Fruit fly (Drosophila melanogaster) whole organism, pupa: ENCODE measurements around the gene CG10301.

Experiments used
- CG10348 ChIP-seq: fragments of 200-800 bp; sonication (Bioruptor generic); IDR thresholded peaks from 2 replicates; pipeline ENCODE4 v1.3.6; 2022; ENCODE audit warnings: missing biosample characterization, missing genetic modification characterization
- D1 ChIP-seq: fragments of 200-800 bp; sonication (Bioruptor generic); optimal IDR thresholded peaks from 2 replicates; lab custom pipeline; 2018; ENCODE audit warnings: missing biosample characterization, mild to moderate bottlenecking, missing genetic modification characterization, moderate library complexity

DNA sequence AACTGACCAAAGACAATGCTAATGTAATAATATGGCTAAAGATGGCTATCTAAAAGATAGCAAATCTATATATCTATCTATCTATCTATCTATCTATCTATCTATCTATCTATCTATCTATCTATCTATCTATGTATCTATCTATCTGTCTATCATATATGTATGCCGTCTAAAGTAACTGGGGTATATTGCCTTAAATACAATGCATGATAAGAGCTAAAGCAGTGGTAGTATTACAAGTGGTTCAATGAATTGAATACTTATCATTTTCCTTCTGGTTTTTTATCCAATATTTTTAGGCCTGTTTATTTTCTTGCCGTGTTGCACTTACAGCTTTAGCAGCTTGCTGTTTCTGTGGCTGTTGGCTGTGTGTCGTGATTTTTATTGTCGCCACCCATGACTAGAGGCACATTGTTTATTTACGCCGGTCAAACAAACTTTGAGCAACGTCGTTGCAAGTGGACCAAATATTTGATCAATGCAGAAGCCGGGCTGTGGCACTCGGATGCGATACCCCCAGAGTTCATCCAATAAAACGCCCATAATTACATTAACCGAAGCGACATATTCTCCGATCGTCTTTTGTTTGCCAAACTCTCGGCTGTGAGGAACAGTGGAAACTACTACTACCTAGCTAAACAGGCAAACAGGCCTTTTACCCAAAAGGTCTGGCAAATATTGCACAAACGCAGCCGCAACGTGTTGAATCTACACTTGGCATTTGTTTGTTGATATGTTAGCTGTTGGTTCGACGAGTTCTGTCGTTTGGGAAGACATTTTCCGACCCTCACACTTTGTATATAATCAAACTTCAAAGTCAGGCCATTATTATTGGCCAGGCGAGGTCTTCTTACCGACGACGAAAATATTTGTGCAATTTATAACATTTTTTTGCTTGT, 28.0 kb downstream of the CG10301 start:
- TF ChIP-seq D1 (tag; lab: Kevin White, UChicago) (no peak), CG10348 (GFP tag; lab: Robert Waterston, UW) (no peak)
